Worm (Caenorhabditis elegans) whole organism, young adult: ENCODE measurements around the gene F54F11.1.

ENCODE experiments used
- Y53G8AR.9 ChIP-seq: fragments of 200-800 bp; sonication (Bioruptor generic); conservative IDR thresholded peaks from 2 replicates; pipeline ENCODE4 v1.3.6; 2022; ENCODE audit warnings: missing genetic modification reagents, missing genetic modification characterization, missing compliant biosample characterization
- akir-1 ChIP-seq: fragments of 200-800 bp; sonication (Bioruptor generic); optimal IDR thresholded peaks from 2 replicates; lab custom pipeline; 2018; ENCODE audit warnings: mild to moderate bottlenecking, missing genetic modification characterization, moderate library complexity, missing compliant biosample characterization
- aptf-3 ChIP-seq: fragments of 200-800 bp; sonication (Bioruptor generic); IDR thresholded peaks from 2 replicates; pipeline ENCODE4 v1.3.6; 2022; ENCODE audit warnings: missing genetic modification characterization, missing compliant biosample characterization
- ceh-100 ChIP-seq: fragments of 200-800 bp; sonication (Bioruptor generic); IDR thresholded peaks from 2 replicates; pipeline ENCODE4 v1.3.6; 2022; ENCODE audit warnings: missing genetic modification reagents, missing genetic modification characterization, missing compliant biosample characterization
- dox-1 ChIP-seq: fragments of 200-800 bp; sonication (Bioruptor generic); IDR thresholded peaks from 2 replicates; pipeline ENCODE4 v1.3.6; 2022; ENCODE audit warnings: missing genetic modification reagents, missing genetic modification characterization, missing compliant biosample characterization
- him-1 ChIP-seq: sonication (generic microtip); optimal IDR thresholded peaks from 2 replicates; lab custom pipeline; 2016; ENCODE audit warnings: missing genotype, missing genetic modification reagents, missing genetic modification characterization, missing compliant biosample characterization
- nfya-1 ChIP-seq: sonication (generic microtip); optimal IDR thresholded peaks from 2 replicates; lab custom pipeline; 2017; ENCODE audit warnings: antibody characterized with exemption, missing compliant biosample characterization, missing genetic modification characterization, borderline replicate concordance; ENCODE audit not compliant: insufficient read depth
- nhr-90 ChIP-seq: sonication (generic microtip); optimal IDR thresholded peaks from 2 replicates; lab custom pipeline; 2016; ENCODE audit warnings: missing genotype, mild to moderate bottlenecking, missing genetic modification characterization, missing compliant biosample characterization
- pha-4 ChIP-seq: fragments of 150-350 bp; sonication (generic microtip); optimal IDR thresholded peaks from 2 replicates; lab custom pipeline; 2014; ENCODE audit warnings: missing biosample characterization, missing genetic modification reagents, missing genetic modification characterization
- repo-1 ChIP-seq: sonication (generic microtip); optimal IDR thresholded peaks from 2 replicates; lab custom pipeline; 2017; ENCODE audit warnings: mild to moderate bottlenecking, missing genetic modification characterization, missing compliant biosample characterization
- snpc-1.1 ChIP-seq: sonication (generic microtip); optimal IDR thresholded peaks from 2 replicates; lab custom pipeline; 2017; ENCODE audit warnings: missing genetic modification characterization, mild to moderate bottlenecking, missing compliant biosample characterization, antibody characterized with exemption, moderate library complexity, missing genotype, missing genetic modification reagents; ENCODE audit not compliant: insufficient read depth
- snpc-4 ChIP-seq, 5 experiments: fragments of 150-350 bp in 1 of 5; sonication (generic microtip) in 4 of 5; optimal IDR thresholded peaks; 2 replicates each; lab custom pipeline; 2014 to 2018; ENCODE audit warnings: missing genetic modification characterization in 5 of 5, missing biosample characterization in 3 of 5, antibody characterized with exemption in 2 of 5, mild to moderate bottlenecking in 2 of 5, missing compliant biosample characterization in 2 of 5, missing genotype in 2 of 5, moderate library complexity in 2 of 5, missing genetic modification reagents in 1 of 5
- ztf-6 ChIP-seq: fragments of 200-800 bp; sonication (Bioruptor generic); IDR thresholded peaks from 2 replicates; pipeline ENCODE4 v1.3.6; 2022; ENCODE audit warnings: missing genetic modification reagents, missing genetic modification characterization, missing compliant biosample characterization

DNA sequence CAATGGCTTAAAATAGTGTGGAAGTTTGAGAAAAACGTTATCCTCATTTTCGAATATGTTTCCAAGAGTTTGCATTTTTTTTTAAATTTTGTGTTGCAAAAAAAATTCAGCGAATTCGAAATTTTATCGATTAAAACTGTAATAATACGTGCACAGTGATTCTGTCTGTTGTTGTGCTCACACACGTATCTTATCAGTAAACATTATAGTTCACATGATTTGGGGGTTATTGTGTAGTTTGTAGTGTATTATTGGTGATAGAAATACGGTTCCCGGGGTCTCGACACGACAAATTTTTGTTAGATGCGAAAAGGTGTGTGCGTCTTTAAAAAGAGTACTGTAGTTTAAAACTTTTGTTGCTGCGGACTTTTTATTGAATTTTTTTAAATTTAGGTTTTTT is 8.0 kb upstream of the F54F11.1 start, which contains the start of gene drr-1:
- TF ChIP-seq Y53G8AR.9 (GFP tag; lab: Robert Waterston, UW) (no peak), him-1 (tag; lab: Kevin White, UChicago) (no peak), nfya-1 (no peak), ztf-6 (GFP tag; lab: Robert Waterston, UW) (no peak), snpc-4 (GFP tag; optimal IDR thresholded peaks at IDR 0.05; lab: Kevin White, UChicago) (no peak), snpc-4 (tag; optimal IDR thresholded peaks at IDR 0.05; lab: Kevin White, UChicago) (no peak), ceh-100 (GFP tag; lab: Robert Waterston, UW) (no peak), akir-1 (GFP tag; lab: Kevin White, UChicago) (no peak), aptf-3 (GFP tag; lab: Robert Waterston, UW) (no peak), nhr-90 (tag; lab: Kevin White, UChicago) (no peak), repo-1 (tag; lab: Kevin White, UChicago) (no peak), dox-1 (GFP tag; lab: Robert Waterston, UW) (no peak), pha-4 (tag; lab: Kevin White, UChicago) (no peak), snpc-1.1 (tag; lab: Kevin White, UChicago) (no peak)
